Fruit fly (Drosophila melanogaster) whole organism, embryonic: ENCODE results near the gene CG4953.

Experiments
- Bdp1 ChIP-seq: fragments of 200-800 bp; sonication (Bioruptor generic); optimal IDR thresholded peaks from 3 replicates; lab custom pipeline; 2016; ENCODE audit warnings: missing biosample characterization, missing genetic modification characterization
- Blimp-1 ChIP-seq: fragments of 200-800 bp; sonication (Bioruptor generic); optimal IDR thresholded peaks from 3 replicates; lab custom pipeline; 2018; ENCODE audit warnings: missing biosample characterization, missing genetic modification characterization, mild to moderate bottlenecking, moderate library complexity, missing genetic modification reagents
- Bteb2 ChIP-seq: fragments of 200-800 bp; sonication (Bioruptor generic); optimal IDR thresholded peaks from 2 replicates; lab custom pipeline; 2016; ENCODE audit warnings: missing biosample characterization, missing genetic modification characterization
- CG10366 ChIP-seq: fragments of 200-800 bp; sonication (Bioruptor generic); IDR thresholded peaks from 2 replicates; pipeline ENCODE4 v1.3.6; 2022; ENCODE audit warnings: missing biosample characterization, missing genetic modification characterization
- CG11696 ChIP-seq: fragments of 200-800 bp; sonication (Bioruptor generic); IDR thresholded peaks from 2 replicates; pipeline ENCODE4 v1.3.6; 2022; ENCODE audit warnings: missing biosample characterization, missing genetic modification characterization
- CG13775 ChIP-seq: fragments of 200-800 bp; sonication (Bioruptor generic); optimal IDR thresholded peaks from 3 replicates; lab custom pipeline; 2017; ENCODE audit warnings: missing biosample characterization, mild to moderate bottlenecking, missing genetic modification characterization
- CG13894 ChIP-seq: fragments of 200-800 bp; sonication (Bioruptor generic); optimal IDR thresholded peaks from 3 replicates; lab custom pipeline; 2018; ENCODE audit warnings: missing biosample characterization, mild to moderate bottlenecking, missing genetic modification characterization, moderate library complexity
- CG15479 ChIP-seq: fragments of 200-800 bp; sonication (Bioruptor generic); optimal IDR thresholded peaks from 3 replicates; lab custom pipeline; 2019; ENCODE audit warnings: missing biosample characterization, mild to moderate bottlenecking, missing genetic modification characterization, moderate library complexity
- CG15514 ChIP-seq: fragments of 200-800 bp; sonication (Bioruptor generic); optimal IDR thresholded peaks from 3 replicates; lab custom pipeline; 2017; ENCODE audit warnings: missing biosample characterization, missing genetic modification characterization, mild to moderate bottlenecking, moderate library complexity, missing genetic modification reagents
- CG15696 ChIP-seq: fragments of 200-800 bp; sonication (Bioruptor generic); optimal IDR thresholded peaks from 2 replicates; lab custom pipeline; 2019; ENCODE audit warnings: missing biosample characterization, mild to moderate bottlenecking, missing genetic modification characterization, moderate library complexity
- CG17359 ChIP-seq: fragments of 200-800 bp; sonication (Bioruptor generic); optimal IDR thresholded peaks from 3 replicates; lab custom pipeline; 2018; ENCODE audit warnings: missing biosample characterization, mild to moderate bottlenecking, missing genetic modification characterization, moderate library complexity
- CG18476 ChIP-seq: fragments of 200-800 bp; sonication (Bioruptor generic); optimal IDR thresholded peaks from 2 replicates; lab custom pipeline; 2016; ENCODE audit warnings: missing biosample characterization, mild to moderate bottlenecking, missing genetic modification characterization
- CG3163 ChIP-seq: fragments of 200-800 bp; sonication (Bioruptor generic); optimal IDR thresholded peaks from 3 replicates; lab custom pipeline; 2016; ENCODE audit warnings: missing biosample characterization, missing genetic modification characterization
- CG32532 ChIP-seq: fragments of 200-800 bp; sonication (Bioruptor generic); IDR thresholded peaks from 2 replicates; pipeline ENCODE4 v1.3.6; 2022; ENCODE audit warnings: missing biosample characterization, missing genetic modification characterization
- CG4282 ChIP-seq: fragments of 200-800 bp; sonication (Bioruptor generic); optimal IDR thresholded peaks from 2 replicates; lab custom pipeline; 2016; ENCODE audit warnings: missing biosample characterization, missing genetic modification characterization
- CG5245 ChIP-seq: fragments of 200-800 bp; sonication (Bioruptor generic); optimal IDR thresholded peaks from 3 replicates; lab custom pipeline; 2016; ENCODE audit warnings: missing biosample characterization, missing genetic modification characterization
- CG6854 ChIP-seq: fragments of 200-800 bp; sonication (Bioruptor generic); optimal IDR thresholded peaks from 3 replicates; lab custom pipeline; 2017; ENCODE audit warnings: missing biosample characterization, mild to moderate bottlenecking, missing genetic modification characterization
- CG8388 ChIP-seq: fragments of 200-800 bp; sonication (Bioruptor generic); optimal IDR thresholded peaks from 2 replicates; lab custom pipeline; 2019; ENCODE audit warnings: missing biosample characterization, mild to moderate bottlenecking, missing genetic modification characterization, moderate library complexity
- CTCF ChIP-seq: fragments of 200-800 bp; sonication (Bioruptor generic); optimal IDR thresholded peaks from 2 replicates; lab custom pipeline; 2017; ENCODE audit warnings: missing biosample characterization, mild to moderate bottlenecking, missing genetic modification characterization, moderate library complexity
- CrebB ChIP-seq: fragments of 200-800 bp; sonication (Bioruptor generic); optimal IDR thresholded peaks from 3 replicates; lab custom pipeline; 2018; ENCODE audit warnings: missing biosample characterization, mild to moderate bottlenecking, missing genetic modification characterization
- Dad ChIP-seq: fragments of 200-800 bp; sonication (Bioruptor generic); optimal IDR thresholded peaks from 3 replicates; lab custom pipeline; 2016; ENCODE audit warnings: missing biosample characterization, missing genetic modification characterization
- Deaf1 ChIP-seq: fragments of 200-800 bp; optimal IDR thresholded peaks from 3 replicates; lab custom pipeline; 2019; ENCODE audit warnings: missing biosample characterization, mild to moderate bottlenecking, missing genetic modification characterization, moderate library complexity
- Dip2 ChIP-seq: fragments of 200-800 bp; sonication (Bioruptor generic); IDR thresholded peaks from 2 replicates; pipeline ENCODE4 v1.3.6; 2022; ENCODE audit warnings: missing biosample characterization, missing genetic modification characterization
- Doc3 ChIP-seq: fragments of 200-800 bp; sonication (Bioruptor generic); IDR thresholded peaks from 3 replicates; pipeline ENCODE4 v1.3.6; 2022; ENCODE audit warnings: missing biosample characterization, missing genetic modification characterization; ENCODE audit not compliant: partially characterized antibody
- Eip74EF ChIP-seq, 2 experiments: fragments of 200-800 bp in 1 of 2; fragments of >200 bp in 1 of 2; sonication (Bioruptor generic) in 1 of 2; optimal IDR thresholded peaks; 2 replicates each; lab custom pipeline; 2017 to 2019; ENCODE audit warnings: missing biosample characterization in 2 of 2, missing genetic modification characterization in 2 of 2, mild to moderate bottlenecking in 1 of 2, moderate library complexity in 1 of 2
- Elba2 ChIP-seq: fragments of 200-800 bp; sonication (Bioruptor generic); optimal IDR thresholded peaks from 3 replicates; lab custom pipeline; 2016; ENCODE audit warnings: missing biosample characterization, missing genetic modification characterization
- H15 ChIP-seq: fragments of 200-800 bp; sonication (Bioruptor generic); IDR thresholded peaks from 3 replicates; pipeline ENCODE4 v1.3.6; 2022; ENCODE audit warnings: missing biosample characterization, missing genetic modification characterization
- Hand ChIP-seq: fragments of 200-800 bp; sonication (Bioruptor generic); optimal IDR thresholded peaks from 2 replicates; lab custom pipeline; 2017; ENCODE audit warnings: mild to moderate bottlenecking, missing biosample characterization, missing genetic modification reagents, missing genetic modification characterization
- Oaz ChIP-seq: fragments of 200-800 bp; sonication (Bioruptor generic); IDR thresholded peaks from 2 replicates; pipeline ENCODE4 v1.3.6; 2022; ENCODE audit warnings: missing biosample characterization, missing genetic modification characterization
- PHDP ChIP-seq: fragments of 200-800 bp; sonication (Bioruptor generic); optimal IDR thresholded peaks from 3 replicates; lab custom pipeline; 2018; ENCODE audit warnings: missing biosample characterization, mild to moderate bottlenecking, missing genetic modification characterization, moderate library complexity
- Side ChIP-seq: fragments of 200-800 bp; sonication (Bioruptor generic); optimal IDR thresholded peaks from 2 replicates; lab custom pipeline; 2016; ENCODE audit warnings: missing biosample characterization, missing genetic modification characterization
- TFAM ChIP-seq: fragments of 200-800 bp; sonication (Bioruptor generic); optimal IDR thresholded peaks from 2 replicates; lab custom pipeline; 2017; ENCODE audit warnings: missing biosample characterization, missing genetic modification characterization, inconsistent platforms
- Xrp1 ChIP-seq: fragments of 200-800 bp; sonication (Bioruptor generic); IDR thresholded peaks from 2 replicates; pipeline ENCODE4 v1.3.6; 2022; ENCODE audit warnings: missing biosample characterization, missing genetic modification characterization
- chinmo ChIP-seq: fragments of 200-800 bp; sonication (Bioruptor generic); IDR thresholded peaks from 4 replicates; pipeline ENCODE4 v1.3.6; 2022; ENCODE audit warnings: missing biosample characterization, missing genetic modification characterization; ENCODE audit not compliant: partially characterized antibody
- crol ChIP-seq: fragments of 200-800 bp; sonication (Bioruptor generic); IDR thresholded peaks from 2 replicates; pipeline ENCODE4 v1.3.6; 2022; ENCODE audit warnings: missing biosample characterization, missing genetic modification characterization
- dan ChIP-seq: fragments of 200-800 bp; sonication (Bioruptor generic); IDR thresholded peaks from 2 replicates; pipeline ENCODE4 v1.3.6; 2022; ENCODE audit warnings: missing biosample characterization, missing genetic modification characterization
- dimm ChIP-seq: fragments of 200-800 bp; sonication (Bioruptor generic); IDR thresholded peaks from 2 replicates; pipeline ENCODE4 v1.3.6; 2022; ENCODE audit warnings: missing biosample characterization, missing genetic modification characterization
- dysf ChIP-seq: fragments of 200-800 bp; sonication (Bioruptor generic); IDR thresholded peaks from 3 replicates; pipeline ENCODE4 v1.3.6; 2022; ENCODE audit warnings: missing biosample characterization, missing genetic modification characterization
- hbn ChIP-seq: fragments of 200-800 bp; sonication (Bioruptor generic); IDR thresholded peaks from 2 replicates; pipeline ENCODE4 v1.3.6; 2022; ENCODE audit warnings: missing biosample characterization, missing genetic modification characterization; ENCODE audit not compliant: partially characterized antibody
- ind ChIP-seq: fragments of 200-800 bp; sonication (Bioruptor generic); optimal IDR thresholded peaks from 3 replicates; lab custom pipeline; 2016; ENCODE audit warnings: missing biosample characterization, missing genetic modification characterization
- insv ChIP-seq, 2 experiments: fragments of 200-800 bp; sonication (Bioruptor generic); optimal IDR thresholded peaks; 3 replicates each; lab custom pipeline; 2016 to 2018; ENCODE audit warnings: missing biosample characterization in 2 of 2, missing genetic modification characterization in 2 of 2
- oc ChIP-seq: fragments of 200-800 bp; sonication (Bioruptor generic); optimal IDR thresholded peaks from 2 replicates; lab custom pipeline; 2018; ENCODE audit warnings: missing biosample characterization, mild to moderate bottlenecking, missing genetic modification characterization, moderate library complexity
- p53 ChIP-seq: fragments of 200-800 bp; sonication (Bioruptor generic); optimal IDR thresholded peaks from 2 replicates; lab custom pipeline; 2016; ENCODE audit warnings: missing biosample characterization, missing genetic modification characterization
- phol ChIP-seq: fragments of 200-800 bp; sonication (Bioruptor generic); optimal IDR thresholded peaks from 3 replicates; lab custom pipeline; 2018; ENCODE audit warnings: missing biosample characterization, mild to moderate bottlenecking, missing genetic modification characterization, moderate library complexity
- pzg ChIP-seq: fragments of 200-800 bp; sonication (Bioruptor generic); optimal IDR thresholded peaks from 3 replicates; lab custom pipeline; 2018; ENCODE audit warnings: missing biosample characterization, mild to moderate bottlenecking, missing genetic modification characterization, moderate library complexity
- sim ChIP-seq: fragments of 200-800 bp; sonication (Bioruptor generic); IDR thresholded peaks from 2 replicates; pipeline ENCODE4 v1.3.6; 2022; ENCODE audit warnings: missing biosample characterization, missing genetic modification characterization
- stwl ChIP-seq: fragments of 200-800 bp; sonication (Bioruptor generic); optimal IDR thresholded peaks from 3 replicates; lab custom pipeline; 2018; ENCODE audit warnings: missing biosample characterization, mild to moderate bottlenecking, missing genetic modification characterization, moderate library complexity
- ttk ChIP-seq: fragments of 200-800 bp; sonication (Bioruptor generic); IDR thresholded peaks from 2 replicates; pipeline ENCODE4 v2.1.2; 2022; ENCODE audit warnings: missing biosample characterization, missing genetic modification characterization
- wdn ChIP-seq: fragments of 200-800 bp; sonication (Bioruptor generic); IDR thresholded peaks from 2 replicates; pipeline ENCODE4 v1.3.6; 2022; ENCODE audit warnings: missing biosample characterization, missing genetic modification characterization

The CG4953 gene

DNA sequence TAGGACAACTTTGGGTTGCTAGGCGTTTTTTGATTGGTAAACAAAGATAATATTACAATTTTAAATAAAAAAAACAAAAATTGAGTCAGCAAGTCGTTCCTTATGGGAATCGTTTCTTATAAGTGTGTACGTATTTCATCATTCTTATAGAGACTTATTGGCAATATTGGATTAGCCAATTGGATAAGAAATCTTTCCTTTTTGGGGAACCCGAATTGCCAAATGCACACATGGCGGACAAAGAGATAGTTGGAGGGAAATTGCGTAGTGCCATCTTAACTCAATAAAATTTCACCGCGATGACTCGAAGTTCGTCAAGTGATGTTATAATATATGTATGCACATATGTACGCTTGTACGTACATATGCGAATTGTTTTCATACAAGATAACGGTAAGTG lies 24.8 kb downstream of the CG4953 start:
- TF ChIP-seq Dip2 (GFP tag; lab: Robert Waterston, UW) (no peak), CG15696 (tag; lab: Kevin White, UChicago) (no peak), insv (GFP tag; optimal IDR thresholded peaks at IDR 0.05; lab: Kevin White, UChicago) (peak in 1 of 2 experiments; percentile 94), CG10366 (GFP tag; lab: Robert Waterston, UW) (no peak), oc (tag; lab: Kevin White, UChicago) (no peak), Elba2 (GFP tag; lab: Kevin White, UChicago) (peak; percentile 100)

DNA sequence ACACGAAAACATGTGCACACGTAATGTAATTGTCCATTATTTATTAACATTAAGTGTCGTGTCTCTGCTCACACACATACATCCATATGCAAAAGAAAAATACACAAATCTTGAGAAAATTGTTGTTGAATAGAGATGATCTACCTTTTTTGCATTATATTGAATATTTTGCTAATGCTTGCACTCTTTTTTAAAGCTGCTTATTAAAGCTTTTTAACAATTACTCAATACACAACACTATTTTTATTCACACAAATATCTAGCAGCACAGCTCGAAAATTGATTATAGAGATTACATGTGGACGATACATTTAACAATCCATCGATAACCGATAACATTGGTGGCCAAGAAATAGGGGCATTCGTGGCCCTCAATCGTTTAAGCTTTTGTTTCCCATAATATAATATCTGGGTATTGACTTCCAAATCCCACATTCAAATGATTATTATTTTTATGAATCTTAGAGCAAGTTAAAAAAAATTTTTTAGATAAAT lies 25.6 kb downstream of the CG4953 start, which contains the start of gene Ufd4:
Gene Ufd4, minus strand, starts transcription at position 300 of the 495 bp plus-strand sequence.
- TF ChIP-seq CG11696 (GFP tag; lab: Robert Waterston, UW) (peak; percentile 40; the same call in 1 of the 2 replicates), dan (GFP tag; lab: Robert Waterston, UW) (no peak), CG32532 (GFP tag; lab: Robert Waterston, UW) (no peak; the same call in 1 of the 2 replicates), CG4282 (GFP tag; lab: Kevin White, UChicago) (no peak), CG18476 (GFP tag; lab: Kevin White, UChicago) (peak; percentile 69), H15 (GFP tag; lab: Robert Waterston, UW) (no peak), stwl (tag; lab: Kevin White, UChicago) (peak; percentile 75), dysf (GFP tag; lab: Robert Waterston, UW) (no peak; the same call in 2 of the 3 replicates), Side (GFP tag; lab: Kevin White, UChicago) (peak; percentile 59), wdn (GFP tag; lab: Robert Waterston, UW) (0 out of 2 replicates have a peak, but pooled peaks have one; percentile 41), ind (GFP tag; lab: Kevin White, UChicago) (peak; percentile 63), CG3163 (peak; percentile 34), TFAM (GFP tag; lab: Kevin White, UChicago) (no peak), Hand (peak; percentile 81), CG17359 (tag; lab: Kevin White, UChicago) (peak; percentile 73), Oaz (GFP tag; lab: Robert Waterston, UW) (no peak), Dad (GFP tag; lab: Kevin White, UChicago) (peak; percentile 54), CG6854 (no peak), CG8388 (GFP tag; lab: Kevin White, UChicago) (peak; percentile 49), phol (tag; lab: Kevin White, UChicago) (peak; percentile 73), Bteb2 (GFP tag; lab: Kevin White, UChicago) (peak; percentile 64), pzg (GFP tag; lab: Kevin White, UChicago) (peak; percentile 62), crol (no peak), Eip74EF (GFP tag; optimal IDR thresholded peaks at IDR 0.05; lab: Kevin White, UChicago) (no peak), chinmo (GFP tag; lab: Robert Waterston, UW) (no peak), Bdp1 (no peak), Deaf1 (tag; lab: Kevin White, UChicago) (no peak), Blimp-1 (GFP tag; lab: Kevin White, UChicago) (no peak), CrebB (peak; percentile 9), dimm (GFP tag; lab: Robert Waterston, UW) (no peak), CG5245 (GFP tag; lab: Kevin White, UChicago) (peak; percentile 37), CG15479 (GFP tag; lab: Kevin White, UChicago) (no peak), sim (GFP tag; lab: Robert Waterston, UW) (peak; percentile 54; the same call in 1 of the 2 replicates), CTCF (GFP tag; lab: Kevin White, UChicago) (no peak), hbn (GFP tag; lab: Robert Waterston, UW) (no peak; the same call in 1 of the 2 replicates), PHDP (tag; lab: Kevin White, UChicago) (no peak), ttk (GFP tag; lab: Robert Waterston, UW) (no peak; the same call in 1 of the 2 replicates), Doc3 (0 out of 3 replicates have a peak, but pooled peaks have one; percentile 36), Xrp1 (GFP tag; lab: Robert Waterston, UW) (peak; percentile 79), CG13894 (tag; lab: Kevin White, UChicago) (no peak), CG13775 (GFP tag; lab: Kevin White, UChicago) (peak; percentile 34), CG15514 (no peak), p53 (GFP tag; lab: Kevin White, UChicago) (no peak)
